Fruit fly (Drosophila melanogaster): ENCODE results near the gene Rpt2.

dm6 chr3R:23962781-23963222, 31.4 kb upstream of the Rpt2 start, which contains the start of gene CG31140:
- TF ChIP-seq p53 (GFP tag; optimal IDR thresholded peaks at IDR 0.05), result no peak
- no peak for TF ChIP-seq Gsc (GFP tag; IDR thresholded peaks at IDR 0.05)
- no peak for TF ChIP-seq Mad (GFP tag; optimal IDR thresholded peaks at IDR 0.05)

Data from whole organism, embryonic.